Worm (Caenorhabditis elegans): ENCODE results near the gene snb-1.

ce11 chrV:6657532-6658259 lies 1.4 kb upstream of the snb-1 start:
- no peak for TF ChIP-seq zip-5 (tag; optimal IDR thresholded peaks at IDR 0.05)
- TF ChIP-seq ceh-2 (tag; optimal IDR thresholded peaks at IDR 0.05): no peak
- no peak for TF ChIP-seq nfya-1 (tag; optimal IDR thresholded peaks at IDR 0.05)
- TF ChIP-seq elt-2 (tag; optimal IDR thresholded peaks at IDR 0.05): no peak
- no peak for TF ChIP-seq pha-4 (tag; optimal IDR thresholded peaks at IDR 0.05)
- TF ChIP-seq ceh-14 (tag; optimal IDR thresholded peaks at IDR 0.05): no peak
- TF ChIP-seq nhr-11 (tag; optimal IDR thresholded peaks at IDR 0.05): no peak
- no peak for TF ChIP-seq F13H6.1 (tag; optimal IDR thresholded peaks at IDR 0.05)
- no peak for TF ChIP-seq pag-3 (tag; optimal IDR thresholded peaks at IDR 0.05; ENCODE audit: borderline replicate concordance)
- TF ChIP-seq rnt-1 (tag; optimal IDR thresholded peaks at IDR 0.05): no peak
